Fruit fly (Drosophila melanogaster): ENCODE data around the gene betaNACtes1.

The betaNACtes1 gene

dm6 chrX:14169068-14169642 is 3.3 kb downstream of the betaNACtes1 start, which contains the start of gene CG12480:
TSS of gene CG12480 (plus strand) at chrX:14169592.
- peak; percentile 62 for TF ChIP-seq zfh2 (GFP tag; optimal IDR thresholded peaks at IDR 0.05)
- TF ChIP-seq D19B (GFP tag; optimal IDR thresholded peaks at IDR 0.05) = no peak
- TF ChIP-seq BEAF-32 (GFP tag; optimal IDR thresholded peaks at IDR 0.05) = no peak
- no peak for TF ChIP-seq CG17912 (GFP tag; optimal IDR thresholded peaks at IDR 0.05)
- TF ChIP-seq CG15011 (GFP tag; optimal IDR thresholded peaks at IDR 0.05) = peak; percentile 35
- no peak for TF ChIP-seq CG7357 (GFP tag; IDR thresholded peaks at IDR 0.05)
- 0 out of 2 replicates have a peak, but pooled peaks have one; percentile 28 for TF ChIP-seq wdn (GFP tag; IDR thresholded peaks at IDR 0.05)
- TF ChIP-seq CG14014 (GFP tag; IDR thresholded peaks at IDR 0.05) = peak; percentile 58; the same call in 1 of the 2 replicates
- no peak for TF ChIP-seq CG4328 (GFP tag; optimal IDR thresholded peaks at IDR 0.05)
- TF ChIP-seq Bteb2 (GFP tag; optimal IDR thresholded peaks at IDR 0.05) = peak; percentile 49
- no peak for TF ChIP-seq kay (GFP tag; optimal IDR thresholded peaks at IDR 0.05)
- no peak for TF ChIP-seq trem (tag; optimal IDR thresholded peaks at IDR 0.05)
- TF ChIP-seq CG15479 (GFP tag; optimal IDR thresholded peaks at IDR 0.05) = no peak
- no peak for TF ChIP-seq CG31388 (GFP tag; optimal IDR thresholded peaks at IDR 0.05)
- peak in 1 of 2 experiments; percentile 0 for TF ChIP-seq chif (GFP tag; optimal IDR thresholded peaks at IDR 0.05)
- no peak for TF ChIP-seq gfzf (GFP tag; optimal IDR thresholded peaks at IDR 0.05)
- TF ChIP-seq CG18599 (GFP tag; optimal IDR thresholded peaks at IDR 0.05) = peak; percentile 70
- TF ChIP-seq pita (GFP tag; optimal IDR thresholded peaks at IDR 0.05) = no peak
- peak; percentile 32 for TF ChIP-seq CG7928 (GFP tag; optimal IDR thresholded peaks at IDR 0.05)
- no peak for TF ChIP-seq CG16863 (GFP tag; optimal IDR thresholded peaks at IDR 0.05)
- peak; percentile 51 for TF ChIP-seq CG13624 (GFP tag; optimal IDR thresholded peaks at IDR 0.05)
- TF ChIP-seq tio (GFP tag; optimal IDR thresholded peaks at IDR 0.05) = peak; percentile 16
- TF ChIP-seq zen2 (GFP tag; IDR thresholded peaks at IDR 0.05; ENCODE audit: partially characterized antibody) = no peak
- no peak for TF ChIP-seq Tbp (GFP tag; optimal IDR thresholded peaks at IDR 0.05)
- TF ChIP-seq sqz (GFP tag; optimal IDR thresholded peaks at IDR 0.05) = no peak
- no peak for TF ChIP-seq dan (GFP tag; IDR thresholded peaks at IDR 0.05)
- TF ChIP-seq Side (GFP tag; optimal IDR thresholded peaks at IDR 0.05) = no peak
- TF ChIP-seq ham (GFP tag; IDR thresholded peaks at IDR 0.05) = no peak
- no peak for TF ChIP-seq CG15696 (tag; optimal IDR thresholded peaks at IDR 0.05)
- no peak for TF ChIP-seq tgo (GFP tag; IDR thresholded peaks at IDR 0.05)
- TF ChIP-seq run (tag; optimal IDR thresholded peaks at IDR 0.05) = no peak
- TF ChIP-seq CG10274 (GFP tag; optimal IDR thresholded peaks at IDR 0.05) = peak; percentile 26
- no peak for TF ChIP-seq CG8944 (GFP tag; optimal IDR thresholded peaks at IDR 0.05)
- peak; percentile 87 for TF ChIP-seq gro (GFP tag; optimal IDR thresholded peaks at IDR 0.05)
- TF ChIP-seq CG11247 (GFP tag; IDR thresholded peaks at IDR 0.05) = peak; percentile 47; the same call in 1 of the 2 replicates
- TF ChIP-seq Dek (tag; optimal IDR thresholded peaks at IDR 0.05) = peak; percentile 55
- TF ChIP-seq twi (tag; optimal IDR thresholded peaks at IDR 0.05) = no peak
- peak; percentile 65 for TF ChIP-seq CG31224 (GFP tag; IDR thresholded peaks at IDR 0.05)
- no peak for TF ChIP-seq CG17802 (tag; optimal IDR thresholded peaks at IDR 0.05)
- peak; percentile 49 for TF ChIP-seq fd3F (GFP tag; optimal IDR thresholded peaks at IDR 0.05)
- TF ChIP-seq CG1792 (GFP tag; optimal IDR thresholded peaks at IDR 0.05) = no peak
- no peak for TF ChIP-seq CG4617 (GFP tag; optimal IDR thresholded peaks at IDR 0.05; ENCODE audit: borderline replicate concordance)
- no peak for TF ChIP-seq CG10431 (GFP tag; optimal IDR thresholded peaks at IDR 0.05)
- peak; percentile 16 for TF ChIP-seq CG6813 (GFP tag; optimal IDR thresholded peaks at IDR 0.05)
- TF ChIP-seq Usf (GFP tag; optimal IDR thresholded peaks at IDR 0.05) = peak; percentile 12
- TF ChIP-seq Ets65A (GFP tag) = peak; percentile 34
- peak; percentile 54; the same call in 1 of the 2 replicates for TF ChIP-seq cas (GFP tag; IDR thresholded peaks at IDR 0.05)
- TF ChIP-seq CG8765 (GFP tag; IDR thresholded peaks at IDR 0.05) = no peak; the same call in 1 of the 2 replicates
- no peak for TF ChIP-seq h (optimal IDR thresholded peaks at IDR 0.05)
- TF ChIP-seq Trl (optimal IDR thresholded peaks at IDR 0.05) = no peak
- peak; percentile 4 for TF ChIP-seq Trl (GFP tag; optimal IDR thresholded peaks at IDR 0.05)

Data from whole organism, embryonic.